Fruit fly (Drosophila melanogaster): ENCODE data around the gene CG33003.
A peak's percentile ranks its signal among the peaks of the same experiment; 100 is the strongest.

Gene CG33003

DNA sequence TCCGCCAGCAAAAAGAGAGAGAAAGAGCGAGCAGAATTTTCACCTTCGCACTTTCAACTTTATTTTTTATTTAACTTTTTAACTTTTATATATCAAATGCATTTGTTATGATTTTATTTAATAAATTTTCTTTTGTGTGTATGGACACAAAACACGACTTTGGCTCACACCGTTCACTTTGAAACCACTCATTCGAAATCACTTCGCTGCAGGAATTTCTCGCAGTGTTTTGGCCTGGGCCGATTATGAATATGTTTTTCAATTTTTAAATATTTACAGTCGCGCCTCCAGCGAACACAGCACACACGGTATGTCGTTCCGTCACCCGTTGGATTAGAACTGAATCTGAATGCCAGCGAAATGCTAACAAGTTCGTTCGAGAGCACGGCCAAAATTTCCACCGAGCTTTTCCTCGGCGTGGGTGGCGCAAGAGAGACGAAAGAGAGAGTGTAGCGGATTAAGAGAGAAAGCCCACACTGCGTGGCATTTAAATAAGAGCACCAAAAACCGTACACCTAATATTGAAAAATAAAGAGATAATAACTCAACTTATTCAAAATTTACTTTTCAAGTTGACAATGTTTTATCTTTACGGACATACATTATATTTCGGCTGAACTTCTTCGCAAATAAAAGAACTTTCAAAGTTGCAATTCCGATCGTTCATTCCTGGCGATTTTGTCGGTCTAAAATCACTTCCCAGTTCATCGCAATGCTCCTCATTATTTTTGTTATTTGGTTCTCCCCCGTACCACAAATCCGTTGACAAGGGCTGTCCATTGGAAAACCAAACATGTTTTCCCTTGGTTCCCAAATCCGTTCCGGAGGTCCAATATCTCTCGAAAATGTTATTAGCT lies 40.4 kb downstream of the CG33003 start, which contains the start of gene CG15431 (continued):
- TF ChIP-seq jigr1 (GFP tag; IDR thresholded peaks at IDR 0.05) (no peak), CG14441 (GFP tag; IDR thresholded peaks at IDR 0.05) (peak; percentile 60), CG6791 (GFP tag; IDR thresholded peaks at IDR 0.05; ENCODE audit: partially characterized antibody) (no peak), Scr (GFP tag; IDR thresholded peaks at IDR 0.05; ENCODE audit: partially characterized antibody) (no peak), Deaf1 (tag; optimal IDR thresholded peaks at IDR 0.05) (peak; percentile 55), Usf (GFP tag; optimal IDR thresholded peaks at IDR 0.05) (no peak), slp2 (GFP tag; optimal IDR thresholded peaks at IDR 0.05) (peak; percentile 13), lab (GFP tag; optimal IDR thresholded peaks at IDR 0.05) (peak; percentile 82), sim (GFP tag; IDR thresholded peaks at IDR 0.05) (no peak), pan (optimal IDR thresholded peaks at IDR 0.05) (no peak), pan (GFP tag; optimal IDR thresholded peaks at IDR 0.05 in 1 of 2, IDR thresholded peaks at IDR 0.05 in 1 of 2) (peak in 1 of 2 experiments; percentile 78), YL-1 (GFP tag; optimal IDR thresholded peaks at IDR 0.05) (no peak), otp (GFP tag; IDR thresholded peaks at IDR 0.05) (no peak), Asciz (GFP tag; optimal IDR thresholded peaks at IDR 0.05) (peak; percentile 44), CG2116 (GFP tag; optimal IDR thresholded peaks at IDR 0.05) (peak; percentile 13), Trl (optimal IDR thresholded peaks at IDR 0.05) (peak; percentile 73 to 82), Trl (GFP tag; optimal IDR thresholded peaks at IDR 0.05) (no peak), CoRest (tag; optimal IDR thresholded peaks at IDR 0.05) (peak; percentile 47), phol (tag; optimal IDR thresholded peaks at IDR 0.05) (no peak), CG14050 (GFP tag; IDR thresholded peaks at IDR 0.05) (peak; percentile 46; the same call in 2 of the 3 replicates), CG13894 (tag; optimal IDR thresholded peaks at IDR 0.05) (peak; percentile 15), E2f2 (GFP tag; IDR thresholded peaks at IDR 0.05) (peak; percentile 48), CG2120 (GFP tag; optimal IDR thresholded peaks at IDR 0.05) (peak; percentile 75), pum (GFP tag; optimal IDR thresholded peaks at IDR 0.05) (no peak), Lim3 (GFP tag; IDR thresholded peaks at IDR 0.05) (no peak), CG7745 (tag; optimal IDR thresholded peaks at IDR 0.05) (no peak), Hr3 (GFP tag; optimal IDR thresholded peaks at IDR 0.05) (peak; percentile 16), Fer3 (tag; optimal IDR thresholded peaks at IDR 0.05) (peak; percentile 59), gfzf (GFP tag; optimal IDR thresholded peaks at IDR 0.05) (no peak), dpn (GFP tag; optimal IDR thresholded peaks at IDR 0.05) (peak; percentile 47), CG12769 (tag; optimal IDR thresholded peaks at IDR 0.05) (no peak), Mad (GFP tag; optimal IDR thresholded peaks at IDR 0.05) (peak; percentile 41), CG3407 (GFP tag; optimal IDR thresholded peaks at IDR 0.05) (no peak), CG8944 (GFP tag; optimal IDR thresholded peaks at IDR 0.05) (no peak), CG8290 (GFP tag; optimal IDR thresholded peaks at IDR 0.05) (no peak), CG8290 (tag; optimal IDR thresholded peaks at IDR 0.05) (no peak), crol (GFP tag; IDR thresholded peaks at IDR 0.05) (no peak), Dfd (GFP tag; optimal IDR thresholded peaks at IDR 0.05) (no peak), CG1602 (GFP tag; optimal IDR thresholded peaks at IDR 0.05) (no peak), CG12744 (GFP tag; optimal IDR thresholded peaks at IDR 0.05) (peak; percentile 25), Drgx (GFP tag; IDR thresholded peaks at IDR 0.05) (0 out of 2 replicates have a peak, but pooled peaks have one; percentile 49), croc (GFP tag; conservative IDR thresholded peaks at IDR 0.05) (peak; percentile 23; the same call in 1 of the 3 replicates), psq (GFP tag; optimal IDR thresholded peaks at IDR 0.05) (no peak), mirr (GFP tag; optimal IDR thresholded peaks at IDR 0.05) (no peak), CG11695 (GFP tag; IDR thresholded peaks at IDR 0.05) (no peak), Pdp1 (GFP tag; optimal IDR thresholded peaks at IDR 0.05) (peak; percentile 11 to 60), CG10979 (tag; optimal IDR thresholded peaks at IDR 0.05) (peak; percentile 28), CG9609 (GFP tag; optimal IDR thresholded peaks at IDR 0.05) (no peak), sug (tag; optimal IDR thresholded peaks at IDR 0.05) (peak; percentile 37), pros (GFP tag; optimal IDR thresholded peaks at IDR 0.05) (no peak)
